Fruit fly (Drosophila melanogaster) whole organism, embryonic: ENCODE measurements around the gene CG43886.
A peak's percentile ranks its signal among the peaks of the same experiment; 100 is the strongest.

Source experiments
- Antp ChIP-seq: fragments of 200-800 bp; sonication (Bioruptor generic); optimal IDR thresholded peaks from 3 replicates; lab custom pipeline; 2016; ENCODE audit warnings: missing biosample characterization, missing genetic modification characterization
- Asciz ChIP-seq: fragments of 200-800 bp; sonication (Bioruptor generic); optimal IDR thresholded peaks from 2 replicates; lab custom pipeline; 2017; ENCODE audit warnings: missing biosample characterization, mild to moderate bottlenecking, missing genetic modification characterization, missing genetic modification reagents
- B-H2 ChIP-seq: fragments of 200-800 bp; sonication (Bioruptor generic); optimal IDR thresholded peaks from 2 replicates; lab custom pipeline; 2018; ENCODE audit warnings: missing biosample characterization, mild to moderate bottlenecking, missing genetic modification characterization
- BEAF-32 ChIP-seq: fragments of 200-800 bp; sonication (Bioruptor generic); optimal IDR thresholded peaks from 3 replicates; lab custom pipeline; 2017; ENCODE audit warnings: missing biosample characterization, missing genetic modification characterization, mild to moderate bottlenecking, moderate library complexity, missing genetic modification reagents
- Bteb2 ChIP-seq: fragments of 200-800 bp; sonication (Bioruptor generic); optimal IDR thresholded peaks from 2 replicates; lab custom pipeline; 2016; ENCODE audit warnings: missing biosample characterization, missing genetic modification characterization
- CG11696 ChIP-seq: fragments of 200-800 bp; sonication (Bioruptor generic); IDR thresholded peaks from 2 replicates; pipeline ENCODE4 v1.3.6; 2022; ENCODE audit warnings: missing biosample characterization, missing genetic modification characterization
- CG12391 ChIP-seq: fragments of 200-800 bp; sonication (Bioruptor generic); optimal IDR thresholded peaks from 3 replicates; lab custom pipeline; 2018; ENCODE audit warnings: missing biosample characterization, mild to moderate bottlenecking, missing genetic modification characterization, moderate library complexity
- CG17328 ChIP-seq: fragments of 200-800 bp; sonication (Bioruptor generic); IDR thresholded peaks from 2 replicates; pipeline ENCODE4 v1.3.6; 2022; ENCODE audit warnings: missing biosample characterization, missing genetic modification characterization
- CG18476 ChIP-seq: fragments of 200-800 bp; sonication (Bioruptor generic); optimal IDR thresholded peaks from 2 replicates; lab custom pipeline; 2016; ENCODE audit warnings: missing biosample characterization, mild to moderate bottlenecking, missing genetic modification characterization
- CG2889 ChIP-seq: fragments of 200-800 bp; sonication (Bioruptor generic); IDR thresholded peaks from 3 replicates; pipeline ENCODE4 v1.3.6; 2022; ENCODE audit warnings: missing biosample characterization, missing genetic modification characterization
- CG32532 ChIP-seq: fragments of 200-800 bp; sonication (Bioruptor generic); IDR thresholded peaks from 2 replicates; pipeline ENCODE4 v1.3.6; 2022; ENCODE audit warnings: missing biosample characterization, missing genetic modification characterization
- CG32772 ChIP-seq: fragments of 200-800 bp; sonication (Bioruptor generic); IDR thresholded peaks from 2 replicates; pipeline ENCODE4 v1.3.6; 2022; ENCODE audit warnings: missing biosample characterization, missing genetic modification characterization
- CG33213 ChIP-seq: fragments of 200-800 bp; sonication (Bioruptor generic); optimal IDR thresholded peaks from 3 replicates; lab custom pipeline; 2016; ENCODE audit warnings: missing biosample characterization, missing genetic modification characterization
- CG34422 ChIP-seq: fragments of 200-800 bp; sonication (Bioruptor generic); IDR thresholded peaks from 3 replicates; pipeline ENCODE4 v1.3.6; 2022; ENCODE audit warnings: missing biosample characterization, missing genetic modification characterization
- CG3838 ChIP-seq: fragments of 200-800 bp; sonication (Bioruptor generic); optimal IDR thresholded peaks from 3 replicates; lab custom pipeline; 2016; ENCODE audit warnings: missing biosample characterization, missing genetic modification characterization
- CG3847 ChIP-seq: fragments of 200-800 bp; sonication (Bioruptor generic); IDR thresholded peaks from 2 replicates; pipeline ENCODE4 v1.3.6; 2022; ENCODE audit warnings: missing biosample characterization, missing genetic modification characterization
- CG6254 ChIP-seq: fragments of 200-800 bp; sonication (Bioruptor generic); optimal IDR thresholded peaks from 3 replicates; lab custom pipeline; 2017; ENCODE audit warnings: mild to moderate bottlenecking, missing biosample characterization, missing genetic modification reagents, missing genetic modification characterization
- CG7271 ChIP-seq: fragments of 200-800 bp; sonication (Bioruptor generic); optimal IDR thresholded peaks from 2 replicates; lab custom pipeline; 2018; ENCODE audit warnings: missing biosample characterization, mild to moderate bottlenecking, missing genetic modification characterization, moderate library complexity
- CG7372 ChIP-seq: fragments of 200-800 bp; sonication (Bioruptor generic); IDR thresholded peaks from 2 replicates; pipeline ENCODE4 v1.3.6; 2022; ENCODE audit warnings: missing biosample characterization, missing genetic modification characterization
- Chrac-16 ChIP-seq: fragments of 200-800 bp; sonication (Bioruptor generic); optimal IDR thresholded peaks from 3 replicates; lab custom pipeline; 2016; ENCODE audit warnings: missing biosample characterization, missing genetic modification characterization
- Doc3 ChIP-seq: fragments of 200-800 bp; sonication (Bioruptor generic); IDR thresholded peaks from 3 replicates; pipeline ENCODE4 v1.3.6; 2022; ENCODE audit warnings: missing biosample characterization, missing genetic modification characterization; ENCODE audit not compliant: partially characterized antibody
- Gug ChIP-seq: fragments of 200-800 bp; sonication (Bioruptor generic); IDR thresholded peaks from 4 replicates; pipeline ENCODE4 v1.3.6; 2022; ENCODE audit warnings: missing biosample characterization, missing genetic modification characterization
- Hmx ChIP-seq: fragments of 200-800 bp; sonication (Bioruptor generic); optimal IDR thresholded peaks from 2 replicates; lab custom pipeline; 2016; ENCODE audit warnings: missing biosample characterization, missing genetic modification characterization
- Hr3 ChIP-seq: fragments of 200-800 bp; sonication (Bioruptor generic); optimal IDR thresholded peaks from 3 replicates; lab custom pipeline; 2016; ENCODE audit warnings: missing biosample characterization, missing genetic modification characterization
- Kr ChIP-seq: fragments of 200-800 bp; sonication (Bioruptor generic); optimal IDR thresholded peaks from 2 replicates; lab custom pipeline; 2017; ENCODE audit warnings: missing biosample characterization, mild to moderate bottlenecking, missing genetic modification characterization
- Max ChIP-seq: fragments of 200-800 bp; sonication (Bioruptor generic); optimal IDR thresholded peaks from 2 replicates; lab custom pipeline; 2016; ENCODE audit warnings: missing biosample characterization, mild to moderate bottlenecking, missing genetic modification characterization
- NC2β ChIP-seq: fragments of 200-800 bp; sonication (Bioruptor generic); optimal IDR thresholded peaks from 2 replicates; lab custom pipeline; 2016; ENCODE audit warnings: missing biosample characterization, missing genetic modification characterization
- Oli ChIP-seq: fragments of 200-800 bp; sonication (Bioruptor generic); optimal IDR thresholded peaks from 2 replicates; lab custom pipeline; 2018; ENCODE audit warnings: missing biosample characterization, mild to moderate bottlenecking, missing genetic modification characterization, moderate library complexity
- PHDP ChIP-seq: fragments of 200-800 bp; sonication (Bioruptor generic); optimal IDR thresholded peaks from 3 replicates; lab custom pipeline; 2018; ENCODE audit warnings: missing biosample characterization, mild to moderate bottlenecking, missing genetic modification characterization, moderate library complexity
- Rx ChIP-seq: fragments of 200-800 bp; sonication (Bioruptor generic); IDR thresholded peaks from 2 replicates; pipeline ENCODE4 v1.3.6; 2022; ENCODE audit warnings: missing biosample characterization, missing genetic modification characterization
- Ssrp ChIP-seq: fragments of 200-800 bp; sonication (Bioruptor generic); optimal IDR thresholded peaks from 2 replicates; lab custom pipeline; 2018; ENCODE audit warnings: missing biosample characterization, mild to moderate bottlenecking, missing genetic modification characterization, moderate library complexity
- Trl ChIP-seq, 3 experiments: fragments of >200 bp in 2 of 3; fragments of 200-800 bp in 1 of 3; sonication (Bioruptor generic) in 1 of 3; optimal IDR thresholded peaks; 2 replicates in 1 of 3; 3 replicates in 2 of 3; lab custom pipeline; 2016 to 2017; ENCODE audit warnings: missing biosample characterization in 1 of 3, missing genetic modification characterization in 1 of 3
- ap ChIP-seq: fragments of 200-800 bp; sonication (Bioruptor generic); IDR thresholded peaks from 2 replicates; pipeline ENCODE4 v1.3.6; 2022; ENCODE audit warnings: missing biosample characterization, missing genetic modification characterization
- bcd ChIP-seq: fragments of 200-800 bp; sonication (Bioruptor generic); optimal IDR thresholded peaks from 2 replicates; lab custom pipeline; 2017; ENCODE audit warnings: missing biosample characterization, mild to moderate bottlenecking, missing genetic modification characterization
- chinmo ChIP-seq: fragments of 200-800 bp; sonication (Bioruptor generic); IDR thresholded peaks from 4 replicates; pipeline ENCODE4 v1.3.6; 2022; ENCODE audit warnings: missing biosample characterization, missing genetic modification characterization; ENCODE audit not compliant: partially characterized antibody
- dati ChIP-seq: fragments of 200-800 bp; sonication (Bioruptor generic); IDR thresholded peaks from 2 replicates; pipeline ENCODE4 v1.3.6; 2022; ENCODE audit warnings: missing biosample characterization, missing genetic modification characterization
- dimm ChIP-seq: fragments of 200-800 bp; sonication (Bioruptor generic); IDR thresholded peaks from 2 replicates; pipeline ENCODE4 v1.3.6; 2022; ENCODE audit warnings: missing biosample characterization, missing genetic modification characterization
- dmrt11E ChIP-seq: fragments of 200-800 bp; sonication (Bioruptor generic); optimal IDR thresholded peaks from 3 replicates; lab custom pipeline; 2018; ENCODE audit warnings: missing biosample characterization, mild to moderate bottlenecking, missing genetic modification characterization, moderate library complexity
- ewg ChIP-seq: fragments of 200-800 bp; sonication (Bioruptor generic); optimal IDR thresholded peaks from 3 replicates; lab custom pipeline; 2017; ENCODE audit warnings: mild to moderate bottlenecking, missing biosample characterization, missing genetic modification reagents, missing genetic modification characterization
- fd96Cb ChIP-seq: fragments of 200-800 bp; sonication (Bioruptor generic); optimal IDR thresholded peaks from 2 replicates; lab custom pipeline; 2018; ENCODE audit warnings: missing biosample characterization, mild to moderate bottlenecking, missing genetic modification characterization, moderate library complexity
- gcm ChIP-seq: fragments of 200-800 bp; sonication (Bioruptor generic); optimal IDR thresholded peaks from 2 replicates; lab custom pipeline; 2019; ENCODE audit warnings: missing biosample characterization, mild to moderate bottlenecking, missing genetic modification characterization, moderate library complexity
- grau ChIP-seq: fragments of 200-800 bp; optimal IDR thresholded peaks from 3 replicates; lab custom pipeline; 2019; ENCODE audit warnings: missing biosample characterization, mild to moderate bottlenecking, missing genetic modification characterization, moderate library complexity
- kah ChIP-seq: fragments of 200-800 bp; sonication (Bioruptor generic); optimal IDR thresholded peaks from 2 replicates; lab custom pipeline; 2018; ENCODE audit warnings: missing biosample characterization, mild to moderate bottlenecking, missing genetic modification characterization
- maf-S ChIP-seq: fragments of 200-800 bp; sonication (Bioruptor generic); optimal IDR thresholded peaks from 2 replicates; lab custom pipeline; 2016; ENCODE audit warnings: missing biosample characterization, missing genetic modification characterization
- nom ChIP-seq: fragments of 200-800 bp; sonication (Bioruptor generic); optimal IDR thresholded peaks from 2 replicates; lab custom pipeline; 2017; ENCODE audit warnings: missing biosample characterization, missing genetic modification characterization, mild to moderate bottlenecking, moderate library complexity, missing genetic modification reagents
- pho ChIP-seq: fragments of 200-800 bp; sonication (Bioruptor generic); optimal IDR thresholded peaks from 2 replicates; lab custom pipeline; 2016; ENCODE audit warnings: missing biosample characterization, missing genetic modification characterization
- slou ChIP-seq: fragments of 200-800 bp; sonication (Bioruptor generic); optimal IDR thresholded peaks from 3 replicates; lab custom pipeline; 2016; ENCODE audit warnings: missing biosample characterization, missing genetic modification characterization
- tio ChIP-seq: fragments of 200-800 bp; sonication (Bioruptor generic); optimal IDR thresholded peaks from 2 replicates; lab custom pipeline; 2017; ENCODE audit warnings: missing biosample characterization, missing genetic modification characterization, inconsistent platforms
- toy ChIP-seq: fragments of 200-800 bp; sonication (Bioruptor generic); IDR thresholded peaks from 2 replicates; pipeline ENCODE4 v1.3.6; 2022; ENCODE audit warnings: missing biosample characterization, missing genetic modification characterization
- tx ChIP-seq: fragments of 200-800 bp; sonication (Bioruptor generic); optimal IDR thresholded peaks from 2 replicates; lab custom pipeline; 2016; ENCODE audit warnings: missing biosample characterization, missing genetic modification characterization
- zfh1 ChIP-seq: fragments of 200-800 bp; sonication (Bioruptor generic); IDR thresholded peaks from 3 replicates; pipeline ENCODE4 v1.3.6; 2022; ENCODE audit warnings: missing biosample characterization, missing genetic modification characterization

CG43886 gene

DNA sequence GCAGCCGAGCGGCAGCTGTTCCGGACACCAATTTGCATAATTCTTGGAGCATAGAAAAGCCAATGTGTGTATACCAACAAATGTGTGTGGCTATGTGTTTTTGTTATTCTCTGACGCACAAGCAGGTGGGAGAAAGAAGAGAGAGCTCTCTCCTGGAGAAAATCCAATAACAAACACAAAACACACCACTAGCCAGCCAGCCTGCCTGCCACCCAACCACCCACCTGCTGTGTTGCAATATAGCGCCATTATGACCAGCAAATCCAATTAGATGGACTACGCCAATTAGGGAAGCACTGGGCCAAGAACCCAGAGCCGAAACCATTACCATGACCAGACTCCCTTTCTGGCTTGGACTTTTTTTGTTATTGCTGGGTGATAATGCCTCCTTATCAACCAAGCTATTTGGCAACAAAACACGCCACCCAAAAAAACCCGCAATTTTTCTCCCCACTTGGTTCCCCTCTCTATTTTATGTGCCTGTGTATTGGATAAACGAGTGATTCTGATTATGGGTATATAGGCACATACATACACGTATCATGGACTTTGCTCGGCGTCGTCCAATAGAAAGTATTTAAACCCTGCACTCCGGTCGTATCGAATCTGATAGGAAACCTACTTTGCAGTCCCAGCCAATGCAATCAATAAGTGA, 31.1 kb downstream of the CG43886 start (continued):
- no peak for TF ChIP-seq Kr (GFP tag; lab: Kevin White, UChicago)
- no peak for TF ChIP-seq Ssrp
- TF ChIP-seq nom = peak; percentile 14
- no peak for TF ChIP-seq BEAF-32 (GFP tag; lab: Kevin White, UChicago)
- no peak for TF ChIP-seq tio (GFP tag; lab: Kevin White, UChicago)
- TF ChIP-seq zfh1 = 0 out of 3 replicates have a peak, but pooled peaks have one; percentile 16
- TF ChIP-seq Max (GFP tag; lab: Kevin White, UChicago) = no peak
- peak; percentile 81 for TF ChIP-seq kah (GFP tag; lab: Kevin White, UChicago)
- no peak for TF ChIP-seq Hr3 (GFP tag; lab: Kevin White, UChicago)
- no peak for TF ChIP-seq CG17328 (GFP tag; lab: Robert Waterston, UW)
- no peak for TF ChIP-seq CG7372 (GFP tag; lab: Robert Waterston, UW)
- TF ChIP-seq ewg = no peak
- TF ChIP-seq gcm (GFP tag; lab: Kevin White, UChicago) = no peak
- 0 out of 4 replicates have a peak, but pooled peaks have one; percentile 50 for TF ChIP-seq chinmo
- TF ChIP-seq CG32532 (GFP tag; lab: Robert Waterston, UW) = 0 out of 2 replicates have a peak, but pooled peaks have one; percentile 27
- no peak for TF ChIP-seq Gug (GFP tag; lab: Robert Waterston, UW)
- no peak for TF ChIP-seq Rx
- TF ChIP-seq slou = no peak
- TF ChIP-seq Doc3 (GFP tag; lab: Robert Waterston, UW) = no peak
- TF ChIP-seq CG12391 (tag; lab: Kevin White, UChicago) = no peak
- TF ChIP-seq Trl (optimal IDR thresholded peaks at IDR 0.05; lab: Kevin White, UChicago) = peak; percentile 44 to 54
- TF ChIP-seq Trl (GFP tag; optimal IDR thresholded peaks at IDR 0.05; lab: Kevin White, UChicago) = no peak
- TF ChIP-seq toy (GFP tag; lab: Robert Waterston, UW) = no peak
- no peak for TF ChIP-seq Oli (tag; lab: Kevin White, UChicago)
- no peak for TF ChIP-seq PHDP
- no peak for TF ChIP-seq Antp (GFP tag; lab: Kevin White, UChicago)
- TF ChIP-seq Asciz (GFP tag; lab: Kevin White, UChicago) = no peak
- TF ChIP-seq fd96Cb (tag; lab: Kevin White, UChicago) = no peak
- peak; percentile 5 for TF ChIP-seq B-H2 (GFP tag; lab: Kevin White, UChicago)
- TF ChIP-seq bcd = no peak
- no peak for TF ChIP-seq pho (GFP tag; lab: Kevin White, UChicago)
- TF ChIP-seq dmrt11E = no peak
- TF ChIP-seq CG6254 = no peak
- TF ChIP-seq Hmx = no peak
- no peak for TF ChIP-seq CG3838 (GFP tag; lab: Kevin White, UChicago)

dm6 chr3L:8127712-8128210, 31.8 kb downstream of the CG43886 start, which contains the start of the genes Cds and Uba2:
TSS of gene Cds (plus strand) at chr3L:8127762.
TSS of gene Uba2 (minus strand) at chr3L:8127818.
- TF ChIP-seq NC2β (GFP tag; lab: Kevin White, UChicago) = peak; percentile 53
- peak; percentile 77 for TF ChIP-seq ap (GFP tag; lab: Robert Waterston, UW)
- TF ChIP-seq grau (tag; lab: Kevin White, UChicago) = peak; percentile 94
- TF ChIP-seq dati (GFP tag; lab: Robert Waterston, UW) = peak; percentile 59
- peak; percentile 67 for TF ChIP-seq CG11696
- peak; percentile 87 for TF ChIP-seq Rx
- peak; percentile 81 for TF ChIP-seq CG2889 (GFP tag; lab: Robert Waterston, UW)
- TF ChIP-seq tx (GFP tag; lab: Kevin White, UChicago) = peak; percentile 72
- TF ChIP-seq CG18476 (GFP tag; lab: Kevin White, UChicago) = peak; percentile 86
- peak; percentile 93 for TF ChIP-seq Chrac-16 (GFP tag; lab: Kevin White, UChicago)
- peak; percentile 68 for TF ChIP-seq CG33213 (GFP tag; lab: Kevin White, UChicago)
- TF ChIP-seq CG32772 (GFP tag; lab: Robert Waterston, UW) = peak; percentile 89
- peak; percentile 94 for TF ChIP-seq CG34422 (GFP tag; lab: Robert Waterston, UW)
- peak; percentile 54 for TF ChIP-seq maf-S (GFP tag; lab: Kevin White, UChicago)
- peak; percentile 63 for TF ChIP-seq dimm (GFP tag; lab: Robert Waterston, UW)
- peak; percentile 74 for TF ChIP-seq CG7271 (tag; lab: Kevin White, UChicago)
- TF ChIP-seq Bteb2 (GFP tag; lab: Kevin White, UChicago) = peak; percentile 71
- TF ChIP-seq CG3847 (GFP tag; lab: Robert Waterston, UW) = peak; percentile 97
